Worm (Caenorhabditis elegans): ENCODE data around the gene K09E9.4.
A peak's percentile ranks its signal among the peaks of the same experiment; 100 is the strongest.

DNA sequence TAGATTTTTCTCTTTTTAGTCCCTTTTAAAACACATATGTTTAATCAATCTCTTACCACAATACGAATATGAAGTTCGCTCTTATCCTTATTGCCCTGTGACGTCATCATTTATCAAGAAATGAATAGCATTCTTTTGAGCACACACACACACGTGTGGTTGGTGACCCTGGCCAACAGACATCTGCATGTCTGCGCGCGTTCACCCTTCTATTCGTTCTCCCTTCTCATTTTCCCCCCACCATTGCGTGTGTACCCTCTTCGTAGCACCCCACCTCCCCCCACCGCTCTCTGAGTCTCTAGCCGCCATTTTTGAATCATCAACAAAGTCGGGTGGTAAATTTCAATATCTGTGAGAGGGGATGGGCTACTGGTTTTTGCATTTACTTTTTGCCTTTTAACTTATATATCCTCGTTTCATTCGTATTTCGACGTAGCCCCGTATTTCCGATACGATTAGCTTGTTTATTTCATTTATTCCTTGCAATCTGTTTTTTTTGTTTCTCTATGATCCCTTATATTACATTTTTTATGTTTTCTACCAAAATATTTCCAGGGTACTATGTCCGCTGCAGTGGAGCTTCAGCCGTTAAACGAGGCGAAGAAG lies 29.6 kb downstream of the K09E9.4 start, which contains the start of gene ent-2:
- TF ChIP-seq lin-39 (tag; optimal IDR thresholded peaks at IDR 0.05): no peak
- TF ChIP-seq nhr-76 (tag; optimal IDR thresholded peaks at IDR 0.05): no peak
- TF ChIP-seq sox-4 (tag; optimal IDR thresholded peaks at IDR 0.05): no peak
- peak in 1 of 3 experiments; percentile 17 for TF ChIP-seq dpl-1 (GFP tag; optimal IDR thresholded peaks at IDR 0.05)
- TF ChIP-seq pqm-1 (tag; optimal IDR thresholded peaks at IDR 0.05): no peak
- no peak for TF ChIP-seq aly-2 (tag; optimal IDR thresholded peaks at IDR 0.05)
- no peak for TF ChIP-seq fos-1 (tag; optimal IDR thresholded peaks at IDR 0.05)
- no peak for TF ChIP-seq fkh-10 (GFP tag; optimal IDR thresholded peaks at IDR 0.05)
- no peak for TF ChIP-seq egl-27 (tag; optimal IDR thresholded peaks at IDR 0.05)
- peak; percentile 13 for TF ChIP-seq mep-1 (tag; optimal IDR thresholded peaks at IDR 0.05)
- no peak for TF ChIP-seq ama-1 (optimal IDR thresholded peaks at IDR 0.05)
- TF ChIP-seq lsy-2 (tag; optimal IDR thresholded peaks at IDR 0.05): peak in 1 of 2 experiments; percentile 15
